Fruit fly (Drosophila melanogaster): Measurements from ENCODE around the gene CG33099.

Gene CG33099

DNA sequence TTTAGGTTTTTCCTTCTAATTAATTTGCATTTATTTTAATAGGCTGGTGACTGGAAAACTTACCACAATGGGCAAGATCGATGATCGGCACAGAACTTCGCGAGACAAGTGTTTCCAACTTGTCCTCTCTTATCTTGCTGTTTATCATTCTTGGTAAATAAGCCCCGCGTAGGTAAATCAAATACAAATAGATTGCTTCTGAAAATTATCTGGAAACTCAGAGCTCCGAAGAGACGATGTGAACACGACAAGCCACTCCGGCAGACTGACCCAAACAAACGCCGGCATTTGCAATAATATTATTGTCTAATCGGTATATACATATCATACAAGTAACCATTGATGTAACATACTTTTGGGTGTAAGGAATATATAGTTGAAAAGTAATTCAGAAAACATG, at the start of gene CG33099 (continued):
- peak; percentile 4 for TF ChIP-seq dmrt99B (tag; optimal IDR thresholded peaks at IDR 0.05)
- no peak for TF ChIP-seq CG17328 (GFP tag; IDR thresholded peaks at IDR 0.05)
- 0 out of 2 replicates have a peak, but pooled peaks have one; percentile 40 for TF ChIP-seq Awh (GFP tag; IDR thresholded peaks at IDR 0.05)
- TF ChIP-seq CG12744 (GFP tag; optimal IDR thresholded peaks at IDR 0.05), result peak; percentile 26
- no peak for TF ChIP-seq trem (tag; optimal IDR thresholded peaks at IDR 0.05)
- TF ChIP-seq HmgD (GFP tag; optimal IDR thresholded peaks at IDR 0.05), result no peak
- 0 out of 2 replicates have a peak, but pooled peaks have one; percentile 12 for TF ChIP-seq E2f1 (GFP tag; IDR thresholded peaks at IDR 0.05)
- TF ChIP-seq Dp (GFP tag; optimal IDR thresholded peaks at IDR 0.05), result no peak
- TF ChIP-seq CG18764 (GFP tag; optimal IDR thresholded peaks at IDR 0.05), result no peak
- peak; percentile 9 for TF ChIP-seq CG15269 (tag; optimal IDR thresholded peaks at IDR 0.05)
- TF ChIP-seq CG2199 (GFP tag; IDR thresholded peaks at IDR 0.05), result no peak
- TF ChIP-seq CG9817 (tag; optimal IDR thresholded peaks at IDR 0.05), result no peak
- TF ChIP-seq Eip74EF (GFP tag; optimal IDR thresholded peaks at IDR 0.05), result no peak
- TF ChIP-seq CG4328 (GFP tag; optimal IDR thresholded peaks at IDR 0.05), result peak; percentile 58
- no peak for TF ChIP-seq ro (GFP tag; IDR thresholded peaks at IDR 0.05)
- TF ChIP-seq hth (optimal IDR thresholded peaks at IDR 0.05), result no peak
- TF ChIP-seq chinmo (GFP tag; IDR thresholded peaks at IDR 0.05; ENCODE audit: partially characterized antibody), result peak; percentile 35; the same call in 1 of the 4 replicates
- TF ChIP-seq stc (GFP tag; IDR thresholded peaks at IDR 0.05), result peak; percentile 46; the same call in 1 of the 2 replicates
- TF ChIP-seq HLH54F (GFP tag; optimal IDR thresholded peaks at IDR 0.05), result no peak
- no peak for TF ChIP-seq CG2116 (GFP tag; optimal IDR thresholded peaks at IDR 0.05)
- peak; percentile 51 for TF ChIP-seq Xrp1 (GFP tag; IDR thresholded peaks at IDR 0.05)
- TF ChIP-seq CG31224 (GFP tag; IDR thresholded peaks at IDR 0.05), result no peak
- TF ChIP-seq CG10959 (GFP tag; IDR thresholded peaks at IDR 0.05), result no peak
- no peak for TF ChIP-seq Ravus (GFP tag; IDR thresholded peaks at IDR 0.05)
- TF ChIP-seq Atf-2 (GFP tag; optimal IDR thresholded peaks at IDR 0.05), result no peak
- TF ChIP-seq slbo (GFP tag; IDR thresholded peaks at IDR 0.05), result 0 out of 2 replicates have a peak, but pooled peaks have one; percentile 16
- no peak for TF ChIP-seq pb (GFP tag; optimal IDR thresholded peaks at IDR 0.05)
- peak; percentile 22; the same call in 1 of the 2 replicates for TF ChIP-seq Drgx (GFP tag; IDR thresholded peaks at IDR 0.05)
- peak; percentile 65 for TF ChIP-seq wek (GFP tag; optimal IDR thresholded peaks at IDR 0.05)
- TF ChIP-seq CG1832 (GFP tag; optimal IDR thresholded peaks at IDR 0.05), result no peak
- TF ChIP-seq nerfin-2 (GFP tag; IDR thresholded peaks at IDR 0.05; ENCODE audit: partially characterized antibody), result no peak
- no peak for TF ChIP-seq CG6254 (GFP tag; optimal IDR thresholded peaks at IDR 0.05)
- no peak for TF ChIP-seq gsb (GFP tag; IDR thresholded peaks at IDR 0.05)
- no peak for TF ChIP-seq CG30431 (GFP tag; optimal IDR thresholded peaks at IDR 0.05)
- TF ChIP-seq ATbp (GFP tag; optimal IDR thresholded peaks at IDR 0.05), result peak; percentile 61
- TF ChIP-seq ci (GFP tag; IDR thresholded peaks at IDR 0.05), result peak; percentile 78
- TF ChIP-seq vnd (GFP tag; IDR thresholded peaks at IDR 0.05; ENCODE audit: partially characterized antibody), result no peak
- TF ChIP-seq btn (GFP tag; optimal IDR thresholded peaks at IDR 0.05), result no peak
- TF ChIP-seq Max (GFP tag; optimal IDR thresholded peaks at IDR 0.05), result no peak
- TF ChIP-seq klu (GFP tag; IDR thresholded peaks at IDR 0.05), result no peak
- no peak for TF ChIP-seq Nf-YB (GFP tag; optimal IDR thresholded peaks at IDR 0.05)
- no peak for TF ChIP-seq hb (GFP tag; IDR thresholded peaks at IDR 0.05; ENCODE audit: partially characterized antibody)
- peak; percentile 54 for TF ChIP-seq caup (GFP tag; optimal IDR thresholded peaks at IDR 0.05; ENCODE audit: severe bottlenecking)
- TF ChIP-seq CG10543 (GFP tag; optimal IDR thresholded peaks at IDR 0.05), result peak; percentile 68
- TF ChIP-seq twi (tag; optimal IDR thresholded peaks at IDR 0.05), result no peak
- peak; percentile 33 for TF ChIP-seq CG2875 (GFP tag; optimal IDR thresholded peaks at IDR 0.05)
- no peak for TF ChIP-seq ato (GFP tag; IDR thresholded peaks at IDR 0.05; ENCODE audit: partially characterized antibody)
- TF ChIP-seq kni (GFP tag; optimal IDR thresholded peaks at IDR 0.05), result peak; percentile 68
- TF ChIP-seq CG6813 (GFP tag; optimal IDR thresholded peaks at IDR 0.05), result peak; percentile 65
- TF ChIP-seq tll (GFP tag; optimal IDR thresholded peaks at IDR 0.05), result no peak

Data from whole organism, embryonic.